Fruit fly (Drosophila melanogaster) whole organism, embryonic: ENCODE results near the gene CG6409.

ENCODE experiments used
- CG10321 ChIP-seq: fragments of 200-800 bp; sonication (Bioruptor generic); IDR thresholded peaks from 2 replicates; pipeline ENCODE4 v1.3.6; 2022; ENCODE audit warnings: missing biosample characterization, missing genetic modification characterization
- CG10543 ChIP-seq: fragments of 200-800 bp; sonication (Bioruptor generic); optimal IDR thresholded peaks from 3 replicates; lab custom pipeline; 2017; ENCODE audit warnings: missing biosample characterization, mild to moderate bottlenecking, missing genetic modification characterization, moderate library complexity
- CG10979 ChIP-seq: fragments of 200-800 bp; sonication (Bioruptor generic); optimal IDR thresholded peaks from 2 replicates; lab custom pipeline; 2018; ENCODE audit warnings: missing biosample characterization, mild to moderate bottlenecking, missing genetic modification characterization, moderate library complexity
- CG12659 ChIP-seq: fragments of 200-800 bp; sonication (Bioruptor generic); optimal IDR thresholded peaks from 3 replicates; lab custom pipeline; 2017; ENCODE audit warnings: mild to moderate bottlenecking, missing biosample characterization, missing genetic modification reagents, missing genetic modification characterization
- CG13123 ChIP-seq: fragments of 200-800 bp; sonication (Bioruptor generic); optimal IDR thresholded peaks from 2 replicates; lab custom pipeline; 2016; ENCODE audit warnings: missing biosample characterization, missing genetic modification characterization
- CG13424 ChIP-seq: fragments of 200-800 bp; sonication (Bioruptor generic); optimal IDR thresholded peaks from 2 replicates; lab custom pipeline; 2019; ENCODE audit warnings: missing biosample characterization, mild to moderate bottlenecking, missing genetic modification characterization, moderate library complexity
- CG14014 ChIP-seq: fragments of 200-800 bp; sonication (Bioruptor generic); IDR thresholded peaks from 2 replicates; pipeline ENCODE4 v1.3.6; 2022; ENCODE audit warnings: missing biosample characterization, missing genetic modification characterization
- CG15479 ChIP-seq: fragments of 200-800 bp; sonication (Bioruptor generic); optimal IDR thresholded peaks from 3 replicates; lab custom pipeline; 2019; ENCODE audit warnings: missing biosample characterization, mild to moderate bottlenecking, missing genetic modification characterization, moderate library complexity
- CG15696 ChIP-seq: fragments of 200-800 bp; sonication (Bioruptor generic); optimal IDR thresholded peaks from 2 replicates; lab custom pipeline; 2019; ENCODE audit warnings: missing biosample characterization, mild to moderate bottlenecking, missing genetic modification characterization, moderate library complexity
- CG17568 ChIP-seq: fragments of 200-800 bp; sonication (Bioruptor generic); optimal IDR thresholded peaks from 2 replicates; lab custom pipeline; 2018; ENCODE audit warnings: missing biosample characterization, mild to moderate bottlenecking, missing genetic modification characterization, moderate library complexity
- CG17829 ChIP-seq: fragments of 200-800 bp; optimal IDR thresholded peaks from 2 replicates; lab custom pipeline; 2019; ENCODE audit warnings: missing biosample characterization, mild to moderate bottlenecking, missing genetic modification characterization, moderate library complexity
- CG31224 ChIP-seq: fragments of 200-800 bp; sonication (Bioruptor generic); IDR thresholded peaks from 2 replicates; pipeline ENCODE4 v1.3.6; 2022; ENCODE audit warnings: missing biosample characterization, missing genetic modification characterization
- CG34422 ChIP-seq: fragments of 200-800 bp; sonication (Bioruptor generic); IDR thresholded peaks from 3 replicates; pipeline ENCODE4 v1.3.6; 2022; ENCODE audit warnings: missing biosample characterization, missing genetic modification characterization
- CG7786 ChIP-seq: fragments of 200-800 bp; sonication (Bioruptor generic); optimal IDR thresholded peaks from 2 replicates; lab custom pipeline; 2016; ENCODE audit warnings: missing biosample characterization, missing genetic modification characterization
- CG9817 ChIP-seq: fragments of 200-800 bp; sonication (Bioruptor generic); optimal IDR thresholded peaks from 2 replicates; lab custom pipeline; 2018; ENCODE audit warnings: missing biosample characterization, mild to moderate bottlenecking, missing genetic modification characterization, moderate library complexity
- CkIIα-i1 ChIP-seq: fragments of 200-800 bp; sonication (Bioruptor generic); IDR thresholded peaks from 2 replicates; pipeline ENCODE4 v1.3.6; 2022; ENCODE audit warnings: missing biosample characterization, missing genetic modification characterization
- CoRest ChIP-seq: fragments of 200-800 bp; sonication (Bioruptor generic); optimal IDR thresholded peaks from 3 replicates; lab custom pipeline; 2018; ENCODE audit warnings: missing biosample characterization, mild to moderate bottlenecking, missing genetic modification characterization, moderate library complexity
- Drgx ChIP-seq: fragments of 200-800 bp; sonication (Bioruptor generic); IDR thresholded peaks from 2 replicates; pipeline ENCODE4 v1.3.6; 2022; ENCODE audit warnings: missing biosample characterization, missing genetic modification characterization
- Eip74EF ChIP-seq, 2 experiments: fragments of 200-800 bp in 1 of 2; fragments of >200 bp in 1 of 2; sonication (Bioruptor generic) in 1 of 2; optimal IDR thresholded peaks; 2 replicates each; lab custom pipeline; 2017 to 2019; ENCODE audit warnings: missing biosample characterization in 2 of 2, missing genetic modification characterization in 2 of 2, mild to moderate bottlenecking in 1 of 2, moderate library complexity in 1 of 2
- Hmx ChIP-seq: fragments of 200-800 bp; sonication (Bioruptor generic); optimal IDR thresholded peaks from 2 replicates; lab custom pipeline; 2016; ENCODE audit warnings: missing biosample characterization, missing genetic modification characterization
- Kr ChIP-seq: fragments of 200-800 bp; sonication (Bioruptor generic); optimal IDR thresholded peaks from 2 replicates; lab custom pipeline; 2017; ENCODE audit warnings: missing biosample characterization, mild to moderate bottlenecking, missing genetic modification characterization
- Oaz ChIP-seq: fragments of 200-800 bp; sonication (Bioruptor generic); IDR thresholded peaks from 2 replicates; pipeline ENCODE4 v1.3.6; 2022; ENCODE audit warnings: missing biosample characterization, missing genetic modification characterization
- Optix ChIP-seq: fragments of 200-800 bp; sonication (Bioruptor generic); IDR thresholded peaks from 3 replicates; pipeline ENCODE4 v1.3.6; 2022; ENCODE audit warnings: missing biosample characterization, missing genetic modification characterization
- Spps ChIP-seq: fragments of 200-800 bp; sonication (Bioruptor generic); optimal IDR thresholded peaks from 2 replicates; lab custom pipeline; 2018; ENCODE audit warnings: missing biosample characterization, mild to moderate bottlenecking, missing genetic modification characterization
- Taf1 ChIP-seq: fragments of 200-800 bp; sonication (Bioruptor generic); IDR thresholded peaks from 2 replicates; pipeline ENCODE4 v1.3.6; 2022; ENCODE audit warnings: missing biosample characterization, missing genetic modification characterization
- bcd ChIP-seq: fragments of 200-800 bp; sonication (Bioruptor generic); optimal IDR thresholded peaks from 2 replicates; lab custom pipeline; 2017; ENCODE audit warnings: missing biosample characterization, mild to moderate bottlenecking, missing genetic modification characterization
- btn ChIP-seq: fragments of 200-800 bp; sonication (Bioruptor generic); optimal IDR thresholded peaks from 2 replicates; lab custom pipeline; 2016; ENCODE audit warnings: missing biosample characterization, missing genetic modification characterization
- ci ChIP-seq: fragments of 200-800 bp; sonication (Bioruptor generic); IDR thresholded peaks from 3 replicates; pipeline ENCODE4 v1.3.6; 2022; ENCODE audit warnings: missing biosample characterization, missing genetic modification characterization
- crc ChIP-seq: fragments of 200-800 bp; sonication (Bioruptor generic); optimal IDR thresholded peaks from 2 replicates; lab custom pipeline; 2016; ENCODE audit warnings: missing biosample characterization, missing genetic modification characterization
- da ChIP-seq: fragments of 200-800 bp; sonication (Bioruptor generic); optimal IDR thresholded peaks from 2 replicates; lab custom pipeline; 2016; ENCODE audit warnings: missing biosample characterization, missing genetic modification characterization
- dmrt99B ChIP-seq: fragments of 200-800 bp; sonication (Bioruptor generic); optimal IDR thresholded peaks from 2 replicates; lab custom pipeline; 2018; ENCODE audit warnings: missing biosample characterization, mild to moderate bottlenecking, missing genetic modification characterization, moderate library complexity
- gem ChIP-seq: fragments of 200-800 bp; sonication (Bioruptor generic); optimal IDR thresholded peaks from 2 replicates; lab custom pipeline; 2019; ENCODE audit warnings: missing biosample characterization, mild to moderate bottlenecking, missing genetic modification characterization, moderate library complexity
- gro ChIP-seq: fragments of 200-800 bp; sonication (Bioruptor generic); optimal IDR thresholded peaks from 2 replicates; lab custom pipeline; 2016; ENCODE audit warnings: missing biosample characterization, missing genetic modification characterization
- gsb ChIP-seq: fragments of 200-800 bp; sonication (Bioruptor generic); IDR thresholded peaks from 2 replicates; pipeline ENCODE4 v1.3.6; 2022; ENCODE audit warnings: missing biosample characterization, missing genetic modification characterization
- gsb-n ChIP-seq: fragments of 200-800 bp; sonication (Bioruptor generic); optimal IDR thresholded peaks from 3 replicates; lab custom pipeline; 2018; ENCODE audit warnings: missing biosample characterization, mild to moderate bottlenecking, missing genetic modification characterization
- hb ChIP-seq: fragments of 200-800 bp; sonication (Bioruptor generic); IDR thresholded peaks from 3 replicates; pipeline ENCODE4 v1.3.6; 2022; ENCODE audit warnings: missing biosample characterization, missing genetic modification characterization; ENCODE audit not compliant: partially characterized antibody
- ind ChIP-seq: fragments of 200-800 bp; sonication (Bioruptor generic); optimal IDR thresholded peaks from 3 replicates; lab custom pipeline; 2016; ENCODE audit warnings: missing biosample characterization, missing genetic modification characterization
- klu ChIP-seq: fragments of 200-800 bp; sonication (Bioruptor generic); IDR thresholded peaks from 2 replicates; pipeline ENCODE4 v1.3.6; 2022; ENCODE audit warnings: missing biosample characterization, missing genetic modification characterization
- knrl ChIP-seq: fragments of 200-800 bp; sonication (Bioruptor generic); IDR thresholded peaks from 3 replicates; pipeline ENCODE4 v1.3.6; 2022; ENCODE audit warnings: missing biosample characterization, missing genetic modification characterization; ENCODE audit not compliant: partially characterized antibody
- lab ChIP-seq: fragments of 200-800 bp; sonication (Bioruptor generic); optimal IDR thresholded peaks from 3 replicates; lab custom pipeline; 2017; ENCODE audit warnings: missing biosample characterization, missing genetic modification characterization, mild to moderate bottlenecking, moderate library complexity, missing genetic modification reagents
- lbe ChIP-seq: fragments of 200-800 bp; sonication (Bioruptor generic); optimal IDR thresholded peaks from 2 replicates; lab custom pipeline; 2016; ENCODE audit warnings: missing biosample characterization, mild to moderate bottlenecking, missing genetic modification characterization
- maf-S ChIP-seq: fragments of 200-800 bp; sonication (Bioruptor generic); optimal IDR thresholded peaks from 2 replicates; lab custom pipeline; 2016; ENCODE audit warnings: missing biosample characterization, missing genetic modification characterization
- nmo ChIP-seq: fragments of 200-800 bp; sonication (Bioruptor generic); optimal IDR thresholded peaks from 2 replicates; lab custom pipeline; 2018; ENCODE audit warnings: missing biosample characterization, mild to moderate bottlenecking, missing genetic modification characterization, moderate library complexity
- oc ChIP-seq: fragments of 200-800 bp; sonication (Bioruptor generic); optimal IDR thresholded peaks from 2 replicates; lab custom pipeline; 2018; ENCODE audit warnings: missing biosample characterization, mild to moderate bottlenecking, missing genetic modification characterization, moderate library complexity
- org-1 ChIP-seq: fragments of 200-800 bp; sonication (Bioruptor generic); optimal IDR thresholded peaks from 2 replicates; lab custom pipeline; 2017; ENCODE audit warnings: missing biosample characterization, missing genetic modification characterization
- pho ChIP-seq: fragments of 200-800 bp; sonication (Bioruptor generic); optimal IDR thresholded peaks from 2 replicates; lab custom pipeline; 2016; ENCODE audit warnings: missing biosample characterization, missing genetic modification characterization
- pzg ChIP-seq: fragments of 200-800 bp; sonication (Bioruptor generic); optimal IDR thresholded peaks from 3 replicates; lab custom pipeline; 2018; ENCODE audit warnings: missing biosample characterization, mild to moderate bottlenecking, missing genetic modification characterization, moderate library complexity
- ssp ChIP-seq: fragments of 200-800 bp; sonication (Bioruptor generic); IDR thresholded peaks from 2 replicates; pipeline ENCODE4 v1.3.6; 2022; ENCODE audit warnings: missing biosample characterization, missing genetic modification characterization
- tna ChIP-seq: fragments of 200-800 bp; sonication (Bioruptor generic); IDR thresholded peaks from 2 replicates; pipeline ENCODE4 v1.3.6; 2022; ENCODE audit warnings: missing biosample characterization, missing genetic modification characterization; ENCODE audit not compliant: partially characterized antibody
- tx ChIP-seq: fragments of 200-800 bp; sonication (Bioruptor generic); optimal IDR thresholded peaks from 2 replicates; lab custom pipeline; 2016; ENCODE audit warnings: missing biosample characterization, missing genetic modification characterization

The CG6409 gene

DNA sequence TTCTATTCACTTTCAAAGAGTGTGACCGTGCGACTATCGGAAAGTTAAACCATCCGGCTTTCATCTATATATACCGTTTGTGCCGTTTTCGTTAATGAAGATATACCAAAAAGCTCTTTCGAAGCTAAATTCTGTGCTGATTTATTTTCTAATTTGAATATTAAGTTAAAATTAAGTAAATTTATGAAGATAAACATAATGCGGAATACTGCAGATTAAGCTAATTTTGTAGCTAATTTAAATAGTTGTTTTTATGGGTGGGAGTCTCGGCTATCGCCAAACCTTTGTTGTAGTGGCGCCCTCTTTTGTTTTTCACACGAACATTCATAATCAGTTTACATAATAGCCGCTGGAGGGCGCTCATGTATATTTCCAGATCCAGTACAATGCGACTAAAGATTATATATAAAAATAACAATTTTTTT, 16.9 kb upstream of the CG6409 start, which contains the start of gene Aps (continued):
- peak; percentile 22 for TF ChIP-seq CG13424
- no peak for TF ChIP-seq Spps (tag; lab: Kevin White, UChicago)
- TF ChIP-seq gem (tag; lab: Kevin White, UChicago) = peak; percentile 62
- TF ChIP-seq Kr (GFP tag; lab: Kevin White, UChicago) = no peak
- TF ChIP-seq CG7786 (GFP tag; lab: Kevin White, UChicago) = no peak
- no peak for TF ChIP-seq CkIIα-i1 (GFP tag; lab: Robert Waterston, UW)
- TF ChIP-seq nmo = peak; percentile 41
- no peak for TF ChIP-seq tna (GFP tag; lab: Robert Waterston, UW)
- TF ChIP-seq da (GFP tag; lab: Kevin White, UChicago) = no peak
- TF ChIP-seq CG14014 (GFP tag; lab: Robert Waterston, UW) = peak; percentile 27; the same call in 1 of the 2 replicates
- no peak for TF ChIP-seq Hmx (GFP tag; lab: Kevin White, UChicago)
- peak; percentile 27 for TF ChIP-seq tx (GFP tag; lab: Kevin White, UChicago)
- TF ChIP-seq CG13123 (GFP tag; lab: Kevin White, UChicago) = peak; percentile 45
- TF ChIP-seq crc (GFP tag; lab: Kevin White, UChicago) = no peak
- TF ChIP-seq pho (GFP tag; lab: Kevin White, UChicago) = peak; percentile 11
- TF ChIP-seq CG10321 (GFP tag; lab: Robert Waterston, UW) = no peak
- TF ChIP-seq btn = no peak
- TF ChIP-seq CG10979 (tag; lab: Kevin White, UChicago) = peak; percentile 1
- TF ChIP-seq CoRest (tag; lab: Kevin White, UChicago) = peak; percentile 57
- no peak for TF ChIP-seq org-1 (GFP tag; lab: Kevin White, UChicago)
- TF ChIP-seq CG9817 (tag; lab: Kevin White, UChicago) = peak; percentile 59
- TF ChIP-seq CG15479 = no peak
- TF ChIP-seq CG15696 (tag; lab: Kevin White, UChicago) = peak; percentile 62
- no peak for TF ChIP-seq lab (GFP tag; lab: Kevin White, UChicago)
- TF ChIP-seq maf-S (GFP tag; lab: Kevin White, UChicago) = peak; percentile 24
- peak; percentile 45 for TF ChIP-seq gsb-n
- TF ChIP-seq ci (GFP tag; lab: Robert Waterston, UW) = peak; percentile 77
- TF ChIP-seq oc (tag; lab: Kevin White, UChicago) = peak; percentile 13
- peak; percentile 15 for TF ChIP-seq dmrt99B (tag; lab: Kevin White, UChicago)
- TF ChIP-seq gsb (GFP tag; lab: Robert Waterston, UW) = 0 out of 2 replicates have a peak, but pooled peaks have one; percentile 19
- TF ChIP-seq bcd (GFP tag; lab: Kevin White, UChicago) = peak; percentile 35
- peak; percentile 53; the same call in 1 of the 3 replicates for TF ChIP-seq knrl (GFP tag; lab: Robert Waterston, UW)
- peak; percentile 82 for TF ChIP-seq CG12659
- TF ChIP-seq Eip74EF (GFP tag; optimal IDR thresholded peaks at IDR 0.05; lab: Kevin White, UChicago) = no peak
- no peak for TF ChIP-seq CG31224 (GFP tag; lab: Robert Waterston, UW)
- no peak for TF ChIP-seq CG17568
- peak; percentile 73 for TF ChIP-seq pzg (GFP tag; lab: Kevin White, UChicago)
- TF ChIP-seq klu (GFP tag; lab: Robert Waterston, UW) = no peak
- peak; percentile 42; the same call in 1 of the 2 replicates for TF ChIP-seq Taf1 (GFP tag; lab: Robert Waterston, UW)
- peak; percentile 16; the same call in 1 of the 3 replicates for TF ChIP-seq CG34422 (GFP tag; lab: Robert Waterston, UW)
- TF ChIP-seq CG10543 = no peak
- no peak for TF ChIP-seq Optix (GFP tag; lab: Robert Waterston, UW)
- no peak for TF ChIP-seq hb (GFP tag; lab: Robert Waterston, UW)
- TF ChIP-seq Oaz = no peak
- TF ChIP-seq ssp (GFP tag; lab: Robert Waterston, UW) = peak; percentile 28; the same call in 1 of the 2 replicates
- TF ChIP-seq Drgx (GFP tag; lab: Robert Waterston, UW) = no peak
- peak; percentile 33 for TF ChIP-seq ind (GFP tag; lab: Kevin White, UChicago)
- TF ChIP-seq gro (GFP tag; lab: Kevin White, UChicago) = peak; percentile 2
- no peak for TF ChIP-seq lbe (GFP tag; lab: Kevin White, UChicago)
- peak; percentile 70 for TF ChIP-seq CG17829 (tag; lab: Kevin White, UChicago)
